Fruit fly (Drosophila melanogaster) whole organism, prepupa: ENCODE measurements around the gene CG12729.

Experiments used
- Blimp-1 ChIP-seq: fragments of 200-800 bp; sonication (Bioruptor generic); optimal IDR thresholded peaks from 3 replicates; lab custom pipeline; 2017; ENCODE audit warnings: missing biosample characterization, missing genetic modification characterization, mild to moderate bottlenecking, moderate library complexity, missing genetic modification reagents
- CG11294 ChIP-seq: fragments of 200-800 bp; sonication (Bioruptor generic); IDR thresholded peaks from 2 replicates; pipeline ENCODE4 v1.3.6; 2022; ENCODE audit warnings: missing biosample characterization, missing genetic modification characterization
- CG11762 ChIP-seq: fragments of 200-800 bp; sonication (Bioruptor generic); optimal IDR thresholded peaks from 3 replicates; lab custom pipeline; 2016; ENCODE audit warnings: missing biosample characterization, missing genetic modification characterization; ENCODE audit not compliant: insufficient read depth
- CG11902 ChIP-seq: fragments of 200-800 bp; sonication (Bioruptor generic); optimal IDR thresholded peaks from 3 replicates; lab custom pipeline; 2016; ENCODE audit warnings: missing biosample characterization, missing genetic modification characterization
- CG15336 ChIP-seq: fragments of 200-800 bp; sonication (Bioruptor generic); IDR thresholded peaks from 2 replicates; pipeline ENCODE4 v1.3.6; 2022; ENCODE audit warnings: missing biosample characterization, missing genetic modification characterization
- CG1621 ChIP-seq: fragments of 200-800 bp; sonication (Bioruptor generic); optimal IDR thresholded peaks from 3 replicates; lab custom pipeline; 2018; ENCODE audit warnings: missing biosample characterization, mild to moderate bottlenecking, missing genetic modification characterization
- CG16779 ChIP-seq: fragments of 200-800 bp; sonication (Bioruptor generic); optimal IDR thresholded peaks from 3 replicates; lab custom pipeline; 2017; ENCODE audit warnings: missing biosample characterization, mild to moderate bottlenecking, missing genetic modification characterization
- CG3032 ChIP-seq: fragments of 200-800 bp; optimal IDR thresholded peaks from 2 replicates; lab custom pipeline; 2019; ENCODE audit warnings: missing biosample characterization, mild to moderate bottlenecking, missing genetic modification characterization, moderate library complexity
- CG31627 ChIP-seq: fragments of 200-800 bp; sonication (Bioruptor generic); optimal IDR thresholded peaks from 3 replicates; lab custom pipeline; 2016; ENCODE audit warnings: missing biosample characterization, missing genetic modification characterization
- CG32006 ChIP-seq: fragments of 200-800 bp; sonication (Bioruptor generic); optimal IDR thresholded peaks from 3 replicates; lab custom pipeline; 2017; ENCODE audit warnings: missing biosample characterization, mild to moderate bottlenecking, missing genetic modification characterization
- CG34406 ChIP-seq: fragments of 200-800 bp; sonication (Bioruptor generic); optimal IDR thresholded peaks from 3 replicates; lab custom pipeline; 2016; ENCODE audit warnings: missing biosample characterization, missing genetic modification characterization
- CG4318 ChIP-seq: fragments of 200-800 bp; sonication (Bioruptor generic); optimal IDR thresholded peaks from 3 replicates; lab custom pipeline; 2017; ENCODE audit warnings: missing biosample characterization, mild to moderate bottlenecking, missing genetic modification characterization
- CG6163 ChIP-seq: fragments of 200-800 bp; sonication (Bioruptor generic); IDR thresholded peaks from 3 replicates; pipeline ENCODE4 v1.3.6; 2022; ENCODE audit warnings: missing biosample characterization, missing genetic modification characterization
- CG6276 ChIP-seq: fragments of 200-800 bp; sonication (Bioruptor generic); optimal IDR thresholded peaks from 2 replicates; lab custom pipeline; 2017; ENCODE audit warnings: missing biosample characterization, mild to moderate bottlenecking, missing genetic modification characterization
- CG7368 ChIP-seq: fragments of 200-800 bp; sonication (Bioruptor generic); optimal IDR thresholded peaks from 3 replicates; lab custom pipeline; 2016; ENCODE audit warnings: missing biosample characterization, missing genetic modification characterization
- CG8319 ChIP-seq: fragments of 200-800 bp; sonication (Bioruptor generic); optimal IDR thresholded peaks from 3 replicates; lab custom pipeline; 2016; ENCODE audit warnings: missing biosample characterization, missing genetic modification characterization
- CG9139 ChIP-seq: fragments of 200-800 bp; sonication (Bioruptor generic); optimal IDR thresholded peaks from 3 replicates; lab custom pipeline; 2017; ENCODE audit warnings: missing biosample characterization, mild to moderate bottlenecking, missing genetic modification characterization
- Eip78C ChIP-seq: fragments of 200-800 bp; sonication (Bioruptor generic); peaks from one replicate; lab custom pipeline; 2016; ENCODE audit warnings: missing biosample characterization, missing genetic modification characterization
- Ets21C ChIP-seq: fragments of 200-800 bp; sonication (Bioruptor generic); optimal IDR thresholded peaks from 3 replicates; lab custom pipeline; 2016; ENCODE audit warnings: missing biosample characterization, missing genetic modification characterization
- Ets96B ChIP-seq: fragments of 200-800 bp; optimal IDR thresholded peaks from 2 replicates; lab custom pipeline; 2019; ENCODE audit warnings: missing biosample characterization, mild to moderate bottlenecking, missing genetic modification characterization, moderate library complexity
- Hr38 ChIP-seq: sonication (Bioruptor generic); optimal IDR thresholded peaks from 2 replicates; lab custom pipeline; 2016; ENCODE audit warnings: missing biosample characterization, missing genetic modification characterization
- Hr39 ChIP-seq: fragments of 200-800 bp; sonication (Bioruptor generic); optimal IDR thresholded peaks from 2 replicates; lab custom pipeline; 2016; ENCODE audit warnings: missing biosample characterization, missing genetic modification characterization
- Hr4 ChIP-seq: fragments of 200-800 bp; sonication (Bioruptor generic); optimal IDR thresholded peaks from 3 replicates; lab custom pipeline; 2016; ENCODE audit warnings: missing biosample characterization, missing genetic modification characterization
- Met ChIP-seq: fragments of 200-800 bp; sonication (Bioruptor generic); optimal IDR thresholded peaks from 3 replicates; lab custom pipeline; 2016; ENCODE audit warnings: missing biosample characterization, missing genetic modification characterization
- OdsH ChIP-seq: fragments of 200-800 bp; sonication (Bioruptor generic); optimal IDR thresholded peaks from 3 replicates; lab custom pipeline; 2016; ENCODE audit warnings: missing biosample characterization, missing genetic modification characterization
- Smox ChIP-seq: fragments of 200-800 bp; sonication (Bioruptor generic); optimal IDR thresholded peaks from 3 replicates; lab custom pipeline; 2016; ENCODE audit warnings: missing biosample characterization, missing genetic modification characterization
- Sox102F ChIP-seq: fragments of 200-800 bp; sonication (Bioruptor generic); optimal IDR thresholded peaks from 2 replicates; lab custom pipeline; 2016; ENCODE audit warnings: missing biosample characterization, mild to moderate bottlenecking, missing genetic modification characterization
- Sox14 ChIP-seq: fragments of 200-800 bp; sonication (Bioruptor generic); optimal IDR thresholded peaks from 3 replicates; lab custom pipeline; 2016; ENCODE audit warnings: missing biosample characterization, missing genetic modification characterization
- Sox15 ChIP-seq: fragments of 200-800 bp; sonication (Bioruptor generic); optimal IDR thresholded peaks from 3 replicates; lab custom pipeline; 2016; ENCODE audit warnings: missing biosample characterization, missing genetic modification characterization
- achi ChIP-seq: fragments of 200-800 bp; sonication (Bioruptor generic); optimal IDR thresholded peaks from 3 replicates; lab custom pipeline; 2016; ENCODE audit warnings: missing biosample characterization, missing genetic modification characterization
- acj6 ChIP-seq: fragments of 200-800 bp; sonication (Bioruptor generic); optimal IDR thresholded peaks from 3 replicates; lab custom pipeline; 2016; ENCODE audit warnings: missing biosample characterization, missing genetic modification characterization
- cyc ChIP-seq: fragments of 200-800 bp; sonication (Bioruptor generic); optimal IDR thresholded peaks from 3 replicates; lab custom pipeline; 2016; ENCODE audit warnings: missing biosample characterization, missing genetic modification characterization
- dac ChIP-seq: fragments of 200-800 bp; sonication (Bioruptor generic); optimal IDR thresholded peaks from 2 replicates; lab custom pipeline; 2017; ENCODE audit warnings: missing biosample characterization, mild to moderate bottlenecking, missing genetic modification characterization
- dsx ChIP-seq: fragments of 200-800 bp; optimal IDR thresholded peaks from 3 replicates; lab custom pipeline; 2019; ENCODE audit warnings: missing biosample characterization, mild to moderate bottlenecking, missing genetic modification characterization, moderate library complexity; ENCODE audit not compliant: poor library complexity, severe bottlenecking
- esn ChIP-seq: fragments of 200-800 bp; sonication (Bioruptor generic); optimal IDR thresholded peaks from 2 replicates; lab custom pipeline; 2016; ENCODE audit warnings: missing biosample characterization, mild to moderate bottlenecking, missing genetic modification characterization, moderate library complexity
- fd59A ChIP-seq: fragments of 200-800 bp; sonication (Bioruptor generic); optimal IDR thresholded peaks from 2 replicates; lab custom pipeline; 2017; ENCODE audit warnings: missing biosample characterization, mild to moderate bottlenecking, missing genetic modification characterization, missing genetic modification reagents
- fd85E ChIP-seq: fragments of 200-800 bp; sonication (Bioruptor generic); optimal IDR thresholded peaks from 3 replicates; lab custom pipeline; 2016; ENCODE audit warnings: missing biosample characterization, missing genetic modification characterization
- fkh ChIP-seq: fragments of 200-800 bp; sonication (Bioruptor generic); optimal IDR thresholded peaks from 3 replicates; lab custom pipeline; 2017; ENCODE audit warnings: missing biosample characterization, mild to moderate bottlenecking, missing genetic modification characterization, moderate library complexity
- lz ChIP-seq: fragments of 200-800 bp; sonication (Bioruptor generic); optimal IDR thresholded peaks from 3 replicates; lab custom pipeline; 2016; ENCODE audit warnings: missing biosample characterization, missing genetic modification characterization
- net ChIP-seq: fragments of 200-800 bp; sonication (Bioruptor generic); optimal IDR thresholded peaks from 3 replicates; lab custom pipeline; 2016; ENCODE audit warnings: missing biosample characterization, missing genetic modification characterization
- pdm3 ChIP-seq: fragments of 200-800 bp; sonication (Bioruptor generic); optimal IDR thresholded peaks from 3 replicates; lab custom pipeline; 2016; ENCODE audit warnings: missing biosample characterization, missing genetic modification characterization
- salr ChIP-seq, 2 experiments: fragments of 200-800 bp; sonication (Bioruptor generic); optimal IDR thresholded peaks; 3 replicates each; lab custom pipeline; 2016 to 2018; ENCODE audit warnings: missing biosample characterization in 2 of 2, missing genetic modification characterization in 2 of 2, mild to moderate bottlenecking in 1 of 2
- spab ChIP-seq: fragments of 200-800 bp; sonication (Bioruptor generic); optimal IDR thresholded peaks from 2 replicates; lab custom pipeline; 2017; ENCODE audit warnings: missing biosample characterization, mild to moderate bottlenecking, missing genetic modification characterization, missing genetic modification reagents
- ss ChIP-seq, 2 experiments: fragments of 200-800 bp; sonication (Bioruptor generic); optimal IDR thresholded peaks; 2 replicates in 1 of 2; 3 replicates in 1 of 2; lab custom pipeline; 2017 to 2018; ENCODE audit warnings: mild to moderate bottlenecking in 2 of 2, missing biosample characterization in 2 of 2, missing genetic modification characterization in 2 of 2, moderate library complexity in 1 of 2
- svp ChIP-seq: fragments of 200-800 bp; sonication (Bioruptor generic); peaks from one replicate; lab custom pipeline; 2016; ENCODE audit warnings: missing biosample characterization, missing genetic modification characterization
- topi ChIP-seq: fragments of 200-800 bp; sonication (Bioruptor generic); optimal IDR thresholded peaks from 3 replicates; lab custom pipeline; 2016; ENCODE audit warnings: missing biosample characterization, missing genetic modification characterization
- vri ChIP-seq: fragments of 200-800 bp; sonication (Bioruptor generic); optimal IDR thresholded peaks from 3 replicates; lab custom pipeline; 2016; ENCODE audit warnings: missing biosample characterization, mild to moderate bottlenecking, missing genetic modification characterization

The CG12729 gene

DNA sequence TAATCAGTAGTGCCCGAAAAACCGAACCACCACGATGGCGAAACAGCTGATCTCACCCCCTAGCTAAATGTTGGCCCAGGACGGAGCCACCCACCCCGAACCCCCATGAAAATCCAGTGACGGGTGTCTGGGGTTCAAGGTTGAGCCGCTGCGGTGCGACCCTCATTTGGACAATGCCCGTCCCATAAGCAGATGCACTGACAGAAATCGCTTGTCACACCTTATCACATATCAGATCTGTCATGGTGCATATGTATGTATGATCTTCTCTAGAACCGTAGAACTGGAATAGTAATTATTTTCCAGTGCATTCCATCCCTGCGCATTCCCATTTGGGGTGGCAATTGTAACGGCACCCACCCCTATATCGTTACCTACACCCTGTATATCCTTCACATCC is 43.9 kb downstream of the CG12729 start (continued):
- no peak for TF ChIP-seq Hr38
- TF ChIP-seq ss (GFP tag; optimal IDR thresholded peaks at IDR 0.05; lab: Kevin White, UChicago) = no peak
- no peak for TF ChIP-seq Ets96B (tag; lab: Kevin White, UChicago)
- TF ChIP-seq CG11294 (GFP tag; lab: Robert Waterston, UW) = no peak
- TF ChIP-seq vri (GFP tag; lab: Kevin White, UChicago) = no peak
- TF ChIP-seq fd59A = no peak

DNA sequence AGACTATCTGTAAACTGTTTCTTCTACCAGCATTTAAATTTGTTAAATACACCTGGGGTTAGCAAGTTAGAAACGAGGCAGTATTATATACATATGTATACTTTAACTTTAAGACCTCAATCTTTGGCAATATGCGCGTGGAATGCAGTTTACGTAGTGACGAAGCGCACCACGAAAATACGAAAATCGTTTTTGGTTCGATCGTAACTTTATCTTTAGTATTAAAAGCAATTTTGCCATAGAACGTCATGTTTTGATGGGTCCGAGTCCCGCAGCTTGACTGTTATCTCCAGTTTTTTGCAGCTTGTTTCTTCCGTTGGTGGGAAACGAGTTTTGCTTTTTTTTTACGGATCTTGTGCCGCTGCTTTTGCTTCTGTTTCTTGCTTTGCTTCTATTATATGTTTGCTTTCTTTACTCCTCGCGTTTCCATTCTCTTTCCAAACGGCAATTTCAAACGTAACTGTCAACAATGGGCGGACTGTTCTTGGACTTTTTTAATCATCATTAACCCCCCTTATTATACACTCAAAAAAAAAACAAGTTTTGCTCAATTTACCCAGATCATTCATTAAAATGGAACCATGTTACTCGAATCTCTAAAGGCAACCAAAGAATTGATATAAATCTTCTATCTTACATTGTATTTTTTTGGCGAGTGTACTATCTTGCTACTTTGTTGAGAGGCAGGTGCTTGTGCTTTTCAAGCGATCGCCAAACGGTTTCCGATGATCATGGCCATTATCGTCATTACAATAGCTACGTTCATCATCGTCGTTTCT is 46.8 kb downstream of the CG12729 start:
- TF ChIP-seq CG3032 (tag; lab: Kevin White, UChicago) (no peak), fd59A (peak; percentile 16), CG6276 (GFP tag; lab: Kevin White, UChicago) (peak; percentile 38), CG11902 (no peak), Sox15 (peak; percentile 6), spab (GFP tag; lab: Kevin White, UChicago) (no peak), pdm3 (peak; percentile 70), CG34406 (peak; percentile 36), CG7368 (GFP tag; lab: Kevin White, UChicago) (peak; percentile 9), Met (GFP tag; lab: Kevin White, UChicago) (peak; percentile 66), OdsH (GFP tag; lab: Kevin White, UChicago) (peak; percentile 55), cyc (GFP tag; lab: Kevin White, UChicago) (peak; percentile 34), fkh (peak; percentile 1), net (peak; percentile 61), achi (GFP tag; lab: Kevin White, UChicago) (peak; percentile 56), CG11294 (GFP tag; lab: Robert Waterston, UW) (0 out of 2 replicates have a peak, but pooled peaks have one; percentile 22), Ets21C (peak; percentile 36), dac (GFP tag; lab: Kevin White, UChicago) (peak; percentile 23), CG8319 (GFP tag; lab: Kevin White, UChicago) (no peak), CG6163 (peak; percentile 76), CG4318 (GFP tag; lab: Kevin White, UChicago) (peak; percentile 64), svp (GFP tag; lab: Kevin White, UChicago) (peak; percentile 84), CG1621 (tag; lab: Kevin White, UChicago) (no peak), CG15336 (peak; percentile 50), Sox14 (GFP tag; lab: Kevin White, UChicago) (peak; percentile 57), dsx (GFP tag; lab: Kevin White, UChicago) (peak; percentile 81), Hr4 (GFP tag; lab: Kevin White, UChicago) (peak; percentile 50), CG11762 (GFP tag; lab: Kevin White, UChicago) (peak; percentile 40), Smox (GFP tag; lab: Kevin White, UChicago) (peak; percentile 49), CG9139 (no peak), salr (GFP tag; optimal IDR thresholded peaks at IDR 0.05; lab: Kevin White, UChicago) (peak in 1 of 2 experiments; percentile 57), ss (GFP tag; optimal IDR thresholded peaks at IDR 0.05; lab: Kevin White, UChicago) (peak in 1 of 2 experiments; percentile 13), Ets96B (tag; lab: Kevin White, UChicago) (peak; percentile 17), Blimp-1 (GFP tag; lab: Kevin White, UChicago) (no peak), lz (GFP tag; lab: Kevin White, UChicago) (peak; percentile 53), Hr38 (no peak), esn (GFP tag; lab: Kevin White, UChicago) (peak; percentile 70), CG32006 (GFP tag; lab: Kevin White, UChicago) (peak; percentile 73), CG16779 (tag; lab: Kevin White, UChicago) (no peak), fd85E (no peak), vri (GFP tag; lab: Kevin White, UChicago) (peak; percentile 62), acj6 (peak; percentile 52), topi (GFP tag; lab: Kevin White, UChicago) (peak; percentile 59), CG31627 (GFP tag; lab: Kevin White, UChicago) (peak; percentile 61), Sox102F (peak; percentile 43), Eip78C (GFP tag; lab: Kevin White, UChicago) (peak; percentile 82), Hr39 (GFP tag; lab: Kevin White, UChicago) (peak; percentile 66)
